Worm (Caenorhabditis elegans) whole organism, L3 larva: Measurements from ENCODE around the gene npr-12.

Experiments used
- R02D3.7 ChIP-seq: fragments of 150-350 bp; optimal IDR thresholded peaks from 2 replicates; lab custom pipeline; 2014; ENCODE audit warnings: missing biosample characterization, missing genetic modification characterization
- ZK546.5 ChIP-seq: sonication (generic microtip); optimal IDR thresholded peaks from 2 replicates; lab custom pipeline; 2017; ENCODE audit warnings: missing biosample characterization, missing genetic modification characterization
- aly-2 ChIP-seq: fragments of 150-350 bp; optimal IDR thresholded peaks from 2 replicates; lab custom pipeline; 2014; ENCODE audit warnings: missing biosample characterization, missing genetic modification characterization
- ama-1 ChIP-seq: fragments of 150-350 bp; optimal IDR thresholded peaks from 2 replicates; lab custom pipeline; 2018
- ceh-28 ChIP-seq: fragments of 150-350 bp; optimal IDR thresholded peaks from 2 replicates; lab custom pipeline; 2014; ENCODE audit warnings: missing biosample characterization, missing genetic modification reagents, missing genetic modification characterization
- ceh-9 ChIP-seq: sonication (generic microtip); optimal IDR thresholded peaks from 2 replicates; lab custom pipeline; 2018; ENCODE audit warnings: missing biosample characterization, missing genetic modification characterization
- daf-12 ChIP-seq: fragments of 150-350 bp; optimal IDR thresholded peaks from 2 replicates; lab custom pipeline; 2014; ENCODE audit warnings: missing biosample characterization, missing genetic modification reagents, missing genetic modification characterization
- egl-27 ChIP-seq: sonication (generic microtip); optimal IDR thresholded peaks from 4 replicates; lab custom pipeline; 2017; ENCODE audit warnings: missing biosample characterization, missing genetic modification reagents, missing genetic modification characterization
- egl-5 ChIP-seq: fragments of 150-350 bp; optimal IDR thresholded peaks from 2 replicates; lab custom pipeline; 2017; ENCODE audit warnings: missing biosample characterization, missing genetic modification reagents, missing genetic modification characterization, inconsistent platforms
- elt-1 ChIP-seq: fragments of 150-350 bp; optimal IDR thresholded peaks from 2 replicates; lab custom pipeline; 2014; ENCODE audit warnings: missing biosample characterization, missing genetic modification characterization
- elt-2 ChIP-seq: sonication (generic microtip); optimal IDR thresholded peaks from 2 replicates; lab custom pipeline; 2016; ENCODE audit warnings: missing genetic modification reagents, mild to moderate bottlenecking, missing genetic modification characterization, missing compliant biosample characterization
- elt-3 ChIP-seq, 3 experiments: fragments of 150-350 bp in 1 of 3; sonication (generic microtip) in 2 of 3; optimal IDR thresholded peaks; 2 replicates in 2 of 3; 4 replicates in 1 of 3; lab custom pipeline; 2014 to 2017; ENCODE audit warnings: missing biosample characterization in 3 of 3, missing genetic modification characterization in 3 of 3
- eor-1 ChIP-seq, 2 experiments: fragments of 150-350 bp; optimal IDR thresholded peaks; 2 replicates each; lab custom pipeline; 2014 to 2018; ENCODE audit warnings: missing biosample characterization in 2 of 2, missing genetic modification characterization in 2 of 2
- fkh-10 ChIP-seq: sonication (generic microtip); optimal IDR thresholded peaks from 2 replicates; lab custom pipeline; 2017; ENCODE audit warnings: missing biosample characterization, missing genetic modification reagents, missing genetic modification characterization
- fkh-2 ChIP-seq: fragments of 150-350 bp; optimal IDR thresholded peaks from 2 replicates; lab custom pipeline; 2014; ENCODE audit warnings: missing biosample characterization, missing genetic modification reagents, missing genetic modification characterization
- fos-1 ChIP-seq: fragments of 150-350 bp; optimal IDR thresholded peaks from 2 replicates; lab custom pipeline; 2014; ENCODE audit warnings: missing biosample characterization, missing genetic modification characterization
- hmg-11 ChIP-seq: sonication (generic microtip); optimal IDR thresholded peaks from 2 replicates; lab custom pipeline; 2016; ENCODE audit warnings: missing genetic modification characterization, missing compliant biosample characterization
- jun-1 ChIP-seq: fragments of 150-350 bp; optimal IDR thresholded peaks from 2 replicates; lab custom pipeline; 2014; ENCODE audit warnings: missing biosample characterization, missing genetic modification reagents, missing genetic modification characterization
- lin-39 ChIP-seq: fragments of 150-350 bp; optimal IDR thresholded peaks from 2 replicates; lab custom pipeline; 2018; ENCODE audit warnings: missing biosample characterization, missing genetic modification reagents, missing genetic modification characterization
- mml-1 ChIP-seq: fragments of 150-350 bp; sonication (generic microtip); optimal IDR thresholded peaks from 3 replicates; lab custom pipeline; 2014; ENCODE audit warnings: missing biosample characterization, missing genetic modification characterization
- nhr-11 ChIP-seq: fragments of 150-350 bp; optimal IDR thresholded peaks from 2 replicates; lab custom pipeline; 2014; ENCODE audit warnings: missing biosample characterization, missing genetic modification characterization
- nhr-23 ChIP-seq: fragments of 150-350 bp; optimal IDR thresholded peaks from 2 replicates; lab custom pipeline; 2014; ENCODE audit warnings: missing biosample characterization, missing genetic modification reagents, missing genetic modification characterization
- nhr-25 ChIP-seq: sonication (generic microtip); optimal IDR thresholded peaks from 2 replicates; lab custom pipeline; 2017; ENCODE audit warnings: missing biosample characterization, missing genetic modification characterization
- nhr-43 ChIP-seq: sonication (generic microtip); optimal IDR thresholded peaks from 2 replicates; lab custom pipeline; 2016; ENCODE audit warnings: mild to moderate bottlenecking, missing genetic modification characterization, missing compliant biosample characterization; ENCODE audit not compliant: poor library complexity, severe bottlenecking
- nhr-76 ChIP-seq: fragments of 150-350 bp; sonication (generic microtip); optimal IDR thresholded peaks from 5 replicates; lab custom pipeline; 2014; ENCODE audit warnings: missing biosample characterization, missing genetic modification characterization
- nhr-77 ChIP-seq: fragments of 150-350 bp; optimal IDR thresholded peaks from 2 replicates; lab custom pipeline; 2014; ENCODE audit warnings: missing biosample characterization, missing genetic modification characterization
- pqm-1 ChIP-seq: fragments of 150-350 bp; optimal IDR thresholded peaks from 2 replicates; lab custom pipeline; 2017; ENCODE audit warnings: missing biosample characterization, missing genetic modification characterization, inconsistent platforms
- sea-2 ChIP-seq: fragments of 150-350 bp; sonication (generic microtip); optimal IDR thresholded peaks from 4 replicates; lab custom pipeline; 2014; ENCODE audit warnings: missing biosample characterization, missing genetic modification reagents, missing genetic modification characterization
- snpc-4 ChIP-seq: fragments of 150-350 bp; optimal IDR thresholded peaks from 2 replicates; lab custom pipeline; 2014; ENCODE audit warnings: missing biosample characterization, missing genetic modification characterization
- tbx-2 ChIP-seq: sonication (generic microtip); optimal IDR thresholded peaks from 2 replicates; lab custom pipeline; 2016; ENCODE audit warnings: mild to moderate bottlenecking, missing genetic modification characterization, missing compliant biosample characterization
- unc-62 ChIP-seq: fragments of 150-350 bp; sonication (generic microtip); optimal IDR thresholded peaks from 4 replicates; lab custom pipeline; 2014; ENCODE audit warnings: missing biosample characterization, missing genetic modification reagents, missing genetic modification characterization
- zag-1 ChIP-seq: fragments of 150-350 bp; optimal IDR thresholded peaks from 2 replicates; lab custom pipeline; 2014; ENCODE audit warnings: missing biosample characterization, missing genetic modification characterization
- ztf-4 ChIP-seq: fragments of 150-350 bp; optimal IDR thresholded peaks from 2 replicates; lab custom pipeline; 2014; ENCODE audit warnings: missing biosample characterization, missing genetic modification characterization

npr-12 gene

ce11 chrIV:6907487-6907886 is 30.0 kb downstream of the npr-12 start:
- TF ChIP-seq fkh-2 (tag; lab: Kevin White, UChicago) (no peak), ama-1 (lab: Kevin White, UChicago) (no peak), ceh-28 (tag; lab: Kevin White, UChicago) (no peak), lin-39 (tag; lab: Kevin White, UChicago) (no peak), snpc-4 (tag; lab: Kevin White, UChicago) (no peak), nhr-43 (tag; lab: Kevin White, UChicago) (no peak), fkh-10 (GFP tag; lab: Kevin White, UChicago) (no peak), sea-2 (GFP tag; lab: Kevin White, UChicago) (no peak), elt-3 (tag; optimal IDR thresholded peaks at IDR 0.05; lab: Kevin White, UChicago) (no peak), nhr-76 (tag; lab: Kevin White, UChicago) (no peak), egl-27 (tag; lab: Kevin White, UChicago) (no peak), ztf-4 (tag; lab: Kevin White, UChicago) (no peak), tbx-2 (no peak), elt-2 (tag; lab: Kevin White, UChicago) (no peak), nhr-25 (tag; lab: Kevin White, UChicago) (no peak), unc-62 (GFP tag; lab: Kevin White, UChicago) (no peak), daf-12 (no peak), mml-1 (tag; lab: Kevin White, UChicago) (no peak), pqm-1 (no peak), ceh-9 (tag; lab: Kevin White, UChicago) (no peak)

ce11 chrIV:6905947-6906489 is 31.4 kb downstream of the npr-12 start, which contains the start of the genes T22D1.17 and T22D1.8:
Gene T22D1.17, plus strand, starts transcription at chrIV:6905997.
Gene T22D1.8, minus strand, starts transcription at chrIV:6906348.
- TF ChIP-seq ceh-28 (tag; lab: Kevin White, UChicago), result peak; percentile 11
- no peak for TF ChIP-seq elt-2 (tag; lab: Kevin White, UChicago)
- TF ChIP-seq aly-2 (tag; lab: Kevin White, UChicago), result peak; percentile 48

ce11 chrIV:6905428-6905827 is 32.0 kb downstream of the npr-12 start:
- no peak for TF ChIP-seq eor-1 (tag; optimal IDR thresholded peaks at IDR 0.05; lab: Kevin White, UChicago)
- no peak for TF ChIP-seq hmg-11 (tag; lab: Kevin White, UChicago)
- TF ChIP-seq ZK546.5 (tag; lab: Kevin White, UChicago), result no peak
- no peak for TF ChIP-seq fkh-10 (GFP tag; lab: Kevin White, UChicago)
- no peak for TF ChIP-seq zag-1 (tag; lab: Kevin White, UChicago)
- no peak for TF ChIP-seq nhr-23 (tag; lab: Kevin White, UChicago)
- TF ChIP-seq elt-3 (tag; optimal IDR thresholded peaks at IDR 0.05; lab: Kevin White, UChicago), result no peak
- TF ChIP-seq jun-1 (tag; lab: Kevin White, UChicago), result no peak
- TF ChIP-seq nhr-76 (tag; lab: Kevin White, UChicago), result no peak
- no peak for TF ChIP-seq nhr-77 (tag; lab: Kevin White, UChicago)

- TF ChIP-seq aly-2 (tag; lab: Kevin White, UChicago), result no peak
- no peak for TF ChIP-seq ama-1 (lab: Kevin White, UChicago)
- TF ChIP-seq nhr-11 (tag; lab: Kevin White, UChicago), result no peak
- no peak for TF ChIP-seq jun-1 (tag; lab: Kevin White, UChicago)
Measured at ce11 chrIV:6904606-6905005, 32.8 kb downstream of the npr-12 start.

ce11 chrIV:6903575-6903974 is 33.9 kb downstream of the npr-12 start, which contains the start of gene T22D1.5:
Gene T22D1.5, plus strand, starts transcription at chrIV:6903950.
- no peak for TF ChIP-seq ceh-28 (tag; lab: Kevin White, UChicago)
- TF ChIP-seq ceh-9 (tag; lab: Kevin White, UChicago), result no peak
- TF ChIP-seq lin-39 (tag; lab: Kevin White, UChicago), result no peak
- TF ChIP-seq fos-1 (tag; lab: Kevin White, UChicago), result no peak
- no peak for TF ChIP-seq mml-1 (tag; lab: Kevin White, UChicago)
- TF ChIP-seq R02D3.7 (tag; lab: Kevin White, UChicago), result no peak
- TF ChIP-seq egl-5, result no peak
- no peak for TF ChIP-seq elt-1 (tag; lab: Kevin White, UChicago)
- TF ChIP-seq elt-3 (tag; optimal IDR thresholded peaks at IDR 0.05; lab: Kevin White, UChicago), result no peak
- TF ChIP-seq fkh-2 (tag; lab: Kevin White, UChicago), result no peak
- TF ChIP-seq egl-27 (tag; lab: Kevin White, UChicago), result no peak
